Worm (Caenorhabditis elegans) whole organism, L4/young adult: ENCODE measurements around the gene H04D03.6.
A peak's percentile ranks its signal among the peaks of the same experiment; 100 is the strongest.

Experiments used
- W03F9.2 ChIP-seq: fragments of 150-350 bp; optimal IDR thresholded peaks from 2 replicates; lab custom pipeline; 2014; ENCODE audit warnings: missing biosample characterization, missing genetic modification characterization
- dao-5 ChIP-seq: sonication (generic microtip); optimal IDR thresholded peaks from 2 replicates; lab custom pipeline; 2016; ENCODE audit warnings: missing genotype, missing genetic modification characterization, moderate library complexity, missing compliant biosample characterization
- him-1 ChIP-seq: sonication (generic microtip); optimal IDR thresholded peaks from 2 replicates; lab custom pipeline; 2016; ENCODE audit warnings: missing genotype, missing genetic modification reagents, missing genetic modification characterization, missing compliant biosample characterization

DNA sequence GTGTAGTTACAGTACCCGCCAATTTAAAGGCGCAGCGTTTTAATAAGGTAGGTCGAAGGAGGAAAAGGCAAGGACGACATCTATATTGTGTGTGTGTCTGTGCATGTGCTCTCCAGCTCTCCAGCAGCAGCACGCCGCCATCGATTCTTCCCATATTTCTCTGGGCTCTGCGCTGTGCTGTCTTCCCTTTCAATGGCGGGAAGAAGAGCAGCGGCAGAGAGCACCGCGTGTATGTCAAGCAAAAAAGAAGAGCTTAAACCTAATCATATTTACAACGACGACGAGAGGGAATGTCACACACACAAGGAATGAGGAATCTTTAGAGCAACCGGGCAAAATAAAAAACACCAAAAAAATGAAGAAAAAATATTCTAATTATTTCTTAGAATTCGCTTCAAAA, 39.8 kb downstream of the H04D03.6 start:
- TF ChIP-seq him-1 (tag; lab: Kevin White, UChicago) (peak; percentile 22), W03F9.2 (tag; lab: Kevin White, UChicago) (no peak), dao-5 (tag; lab: Kevin White, UChicago) (no peak)
